Worm (Caenorhabditis elegans): ENCODE measurements around the gene R12B2.2.
A peak's percentile ranks its signal among the peaks of the same experiment; 100 is the strongest.

The R12B2.2 gene

ce11 chrIII:5834663-5835062 lies 27.8 kb downstream of the R12B2.2 start:
- TF ChIP-seq dao-5 (tag; optimal IDR thresholded peaks at IDR 0.05) (no peak), him-1 (tag; optimal IDR thresholded peaks at IDR 0.05) (no peak), W03F9.2 (tag; optimal IDR thresholded peaks at IDR 0.05) (no peak)

ce11 chrIII:5835163-5835871 lies 28.5 kb downstream of the R12B2.2 start:
- TF ChIP-seq W03F9.2 (tag; optimal IDR thresholded peaks at IDR 0.05) (no peak), him-1 (tag; optimal IDR thresholded peaks at IDR 0.05) (no peak), dao-5 (tag; optimal IDR thresholded peaks at IDR 0.05) (no peak)

ce11 chrIII:5836261-5836660 lies 29.4 kb downstream of the R12B2.2 start:
- TF ChIP-seq dao-5 (tag; optimal IDR thresholded peaks at IDR 0.05) (no peak), him-1 (tag; optimal IDR thresholded peaks at IDR 0.05) (no peak), W03F9.2 (tag; optimal IDR thresholded peaks at IDR 0.05) (no peak)

ce11 chrIII:5836816-5837215 lies 30.0 kb downstream of the R12B2.2 start, which contains the start of gene W04D12.1:
TSS of gene W04D12.1 (plus strand) at chrIII:5836926.
- TF ChIP-seq him-1 (tag; optimal IDR thresholded peaks at IDR 0.05), result no peak

- no peak for TF ChIP-seq him-1 (tag; optimal IDR thresholded peaks at IDR 0.05)
- no peak for TF ChIP-seq dao-5 (tag; optimal IDR thresholded peaks at IDR 0.05)
Observed at ce11 chrIII:5838159-5839046, 31.6 kb downstream of the R12B2.2 start.

- TF ChIP-seq him-1 (tag; optimal IDR thresholded peaks at IDR 0.05) (no peak), W03F9.2 (tag; optimal IDR thresholded peaks at IDR 0.05) (no peak), dao-5 (tag; optimal IDR thresholded peaks at IDR 0.05) (no peak)
Observed at ce11 chrIII:5839147-5839546, 32.3 kb downstream of the R12B2.2 start.

ce11 chrIII:5839598-5839997 lies 32.8 kb downstream of the R12B2.2 start:
- TF ChIP-seq W03F9.2 (tag; optimal IDR thresholded peaks at IDR 0.05) (no peak), dao-5 (tag; optimal IDR thresholded peaks at IDR 0.05) (no peak), him-1 (tag; optimal IDR thresholded peaks at IDR 0.05) (no peak)

- no peak for TF ChIP-seq him-1 (tag; optimal IDR thresholded peaks at IDR 0.05)
- TF ChIP-seq W03F9.2 (tag; optimal IDR thresholded peaks at IDR 0.05), result no peak
- no peak for TF ChIP-seq dao-5 (tag; optimal IDR thresholded peaks at IDR 0.05)
Observed at ce11 chrIII:5840277-5840676, 33.5 kb downstream of the R12B2.2 start.

- TF ChIP-seq W03F9.2 (tag; optimal IDR thresholded peaks at IDR 0.05) (no peak), him-1 (tag; optimal IDR thresholded peaks at IDR 0.05) (no peak), dao-5 (tag; optimal IDR thresholded peaks at IDR 0.05) (no peak)
Observed at ce11 chrIII:5840815-5841573, 34.2 kb downstream of the R12B2.2 start.

- no peak for TF ChIP-seq dao-5 (tag; optimal IDR thresholded peaks at IDR 0.05)
- no peak for TF ChIP-seq him-1 (tag; optimal IDR thresholded peaks at IDR 0.05)
- TF ChIP-seq W03F9.2 (tag; optimal IDR thresholded peaks at IDR 0.05), result no peak
Observed at ce11 chrIII:5841676-5842075, 34.9 kb downstream of the R12B2.2 start.

- no peak for TF ChIP-seq W03F9.2 (tag; optimal IDR thresholded peaks at IDR 0.05)
- no peak for TF ChIP-seq him-1 (tag; optimal IDR thresholded peaks at IDR 0.05)
- no peak for TF ChIP-seq dao-5 (tag; optimal IDR thresholded peaks at IDR 0.05)
Observed at ce11 chrIII:5842920-5843319, 36.1 kb downstream of the R12B2.2 start.

- TF ChIP-seq W03F9.2 (tag; optimal IDR thresholded peaks at IDR 0.05) (no peak), dao-5 (tag; optimal IDR thresholded peaks at IDR 0.05) (no peak), him-1 (tag; optimal IDR thresholded peaks at IDR 0.05) (no peak)
Observed at ce11 chrIII:5843662-5844061, 36.8 kb downstream of the R12B2.2 start.

- TF ChIP-seq W03F9.2 (tag; optimal IDR thresholded peaks at IDR 0.05), result no peak
- TF ChIP-seq dao-5 (tag; optimal IDR thresholded peaks at IDR 0.05), result no peak
- TF ChIP-seq him-1 (tag; optimal IDR thresholded peaks at IDR 0.05), result peak; percentile 83
Observed at ce11 chrIII:5845483-5845882, 38.7 kb downstream of the R12B2.2 start.

ce11 chrIII:5846412-5846811 lies 39.6 kb downstream of the R12B2.2 start:
- TF ChIP-seq W03F9.2 (tag; optimal IDR thresholded peaks at IDR 0.05), result no peak
- TF ChIP-seq dao-5 (tag; optimal IDR thresholded peaks at IDR 0.05), result no peak
- TF ChIP-seq him-1 (tag; optimal IDR thresholded peaks at IDR 0.05), result no peak

All from whole organism, L4/young adult.